Worm (Caenorhabditis elegans): Measurements from ENCODE around the gene txt-14.
A peak's percentile ranks its signal among the peaks of the same experiment; 100 is the strongest.

Gene txt-14

DNA sequence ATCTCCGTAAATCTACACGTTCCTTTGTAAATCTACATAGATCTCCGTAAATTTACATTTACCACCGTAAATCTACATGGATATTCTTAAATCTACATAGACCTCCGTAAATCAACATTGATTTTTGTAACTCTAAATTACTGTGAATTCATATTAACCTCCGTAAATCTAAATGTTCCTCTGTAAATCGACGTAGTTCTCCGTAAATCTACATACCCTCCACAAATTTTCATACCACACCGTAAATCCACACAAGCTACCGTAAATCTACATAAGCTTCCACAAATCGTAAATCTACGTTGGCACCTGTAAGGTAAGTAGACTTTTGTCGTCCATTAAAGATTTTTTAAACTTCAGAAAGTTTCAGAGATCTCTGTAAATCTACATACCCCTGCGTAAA lies 2.6 kb downstream of the txt-14 start:
- TF ChIP-seq rnt-1 (tag; optimal IDR thresholded peaks at IDR 0.05): no peak
- no peak for TF ChIP-seq pax-3 (tag; optimal IDR thresholded peaks at IDR 0.05)
- no peak for TF ChIP-seq ces-1 (GFP tag; optimal IDR thresholded peaks at IDR 0.05)
- TF ChIP-seq egl-13 (tag; optimal IDR thresholded peaks at IDR 0.05): no peak
- TF ChIP-seq dsc-1 (tag; optimal IDR thresholded peaks at IDR 0.05): no peak
- no peak for TF ChIP-seq blmp-1 (tag; optimal IDR thresholded peaks at IDR 0.05)
- TF ChIP-seq lin-39 (tag; optimal IDR thresholded peaks at IDR 0.05): no peak
- TF ChIP-seq F16B12.6 (tag; optimal IDR thresholded peaks at IDR 0.05): no peak
- no peak for TF ChIP-seq isw-1 (GFP tag; IDR thresholded peaks at IDR 0.05)
- TF ChIP-seq lsy-2 (tag; optimal IDR thresholded peaks at IDR 0.05): no peak
- no peak for TF ChIP-seq swsn-7 (tag; optimal IDR thresholded peaks at IDR 0.05)
- TF ChIP-seq mep-1 (tag; optimal IDR thresholded peaks at IDR 0.05): no peak
- TF ChIP-seq hpl-2 (GFP tag; optimal IDR thresholded peaks at IDR 0.05): no peak

DNA sequence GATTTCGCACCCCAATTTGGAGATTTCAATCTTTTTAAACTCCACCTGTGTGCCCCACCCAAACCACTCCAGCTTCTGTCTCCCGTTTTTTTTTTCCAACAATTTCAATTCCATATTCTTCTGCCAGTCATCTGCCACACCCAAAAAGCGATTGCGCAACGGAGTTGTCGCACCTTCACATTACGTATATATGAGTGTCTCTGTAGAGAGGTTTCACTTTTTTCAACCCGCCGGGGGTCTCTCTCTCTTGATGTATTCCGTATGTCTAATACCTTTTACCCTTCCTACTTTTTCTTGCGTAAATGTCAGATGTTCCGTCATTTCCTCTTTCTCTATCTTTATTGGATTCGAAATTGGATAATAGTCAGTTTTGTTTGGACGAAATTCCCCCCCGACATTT lies 4.5 kb downstream of the txt-14 start:
- peak; percentile 65 for TF ChIP-seq nhr-85 (tag)
- TF ChIP-seq egl-13 (tag; optimal IDR thresholded peaks at IDR 0.05): no peak
- peak; percentile 83 for TF ChIP-seq blmp-1 (tag; optimal IDR thresholded peaks at IDR 0.05)

DNA sequence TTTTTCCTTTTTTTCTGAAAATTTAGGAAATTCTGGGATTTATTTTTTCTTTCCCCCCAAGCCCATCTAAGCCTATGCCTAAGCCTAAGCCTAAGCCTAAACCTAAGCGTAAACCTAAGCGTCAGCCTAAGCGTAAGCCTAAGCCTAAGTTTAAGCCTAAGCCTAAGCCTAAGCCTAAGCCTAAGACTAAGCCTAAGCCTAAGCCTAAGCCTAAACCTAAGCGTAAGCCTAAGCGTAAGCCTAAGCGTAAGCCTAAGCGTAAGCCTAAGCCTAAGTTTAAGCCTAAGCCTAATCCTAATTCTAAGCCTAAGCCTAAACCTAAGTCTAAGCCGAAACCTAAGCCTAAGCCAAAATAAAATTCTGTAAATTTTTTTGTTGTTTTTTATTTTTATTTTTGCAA lies 5.5 kb downstream of the txt-14 start:
- TF ChIP-seq nhr-47 (tag; optimal IDR thresholded peaks at IDR 0.05): no peak

DNA sequence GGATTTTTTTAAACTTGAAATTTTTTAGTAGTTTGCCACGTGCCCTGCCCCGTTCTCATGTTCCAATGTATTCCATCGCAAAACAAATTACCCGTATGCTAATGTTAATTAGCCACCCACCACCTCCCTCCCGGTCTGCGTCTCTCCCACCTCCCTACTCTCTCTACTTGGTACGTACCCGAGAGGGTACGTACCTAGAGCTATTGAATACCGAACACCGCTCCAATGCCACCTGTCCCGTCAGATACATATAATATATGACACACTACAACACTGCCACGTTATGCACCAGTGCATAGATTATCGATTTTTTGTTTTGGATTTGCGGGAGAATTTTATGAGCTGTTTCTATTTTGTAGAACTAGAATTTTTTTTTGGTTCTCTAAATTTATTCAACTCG lies 7.1 kb downstream of the txt-14 start:
- TF ChIP-seq jun-1 (tag; optimal IDR thresholded peaks at IDR 0.05) (no peak), xbp-1 (tag; optimal IDR thresholded peaks at IDR 0.05) (no peak), C16A3.4 (tag; optimal IDR thresholded peaks at IDR 0.05) (no peak)

DNA sequence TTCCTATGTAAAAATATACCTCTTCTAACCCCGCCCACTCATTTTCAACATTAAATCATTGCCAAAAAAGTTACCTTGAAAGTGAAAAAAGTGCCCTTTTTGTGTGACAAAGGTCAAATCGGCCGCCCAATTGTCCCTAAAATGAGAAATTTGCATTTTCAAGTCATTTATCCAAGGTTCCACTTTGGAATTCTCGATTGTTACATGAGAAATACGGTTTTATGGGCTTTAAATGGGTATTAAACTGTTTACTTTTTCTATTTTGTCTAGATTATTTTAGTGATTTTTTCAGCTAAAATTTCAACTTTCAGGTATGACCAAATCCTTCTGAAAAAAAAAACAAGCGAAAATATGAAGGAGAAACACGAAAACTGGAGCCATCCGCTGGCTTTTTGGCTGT lies 10.0 kb downstream of the txt-14 start, which contains the start of gene grdn-1:
TSS of gene grdn-1 (plus strand) at position 301 of the 400 bp plus-strand sequence.
- TF ChIP-seq lin-35 (GFP tag; optimal IDR thresholded peaks at IDR 0.05): no peak
- TF ChIP-seq egl-13 (tag; optimal IDR thresholded peaks at IDR 0.05): no peak
- TF ChIP-seq zag-1 (tag; optimal IDR thresholded peaks at IDR 0.05): no peak
- no peak for TF ChIP-seq irx-1 (tag; optimal IDR thresholded peaks at IDR 0.05)
- TF ChIP-seq nhr-237 (tag; optimal IDR thresholded peaks at IDR 0.05): no peak
- TF ChIP-seq xbp-1 (tag; optimal IDR thresholded peaks at IDR 0.05): no peak
- no peak for TF ChIP-seq ceh-88 (GFP tag; IDR thresholded peaks at IDR 0.05)
- no peak for TF ChIP-seq nhr-71 (tag; optimal IDR thresholded peaks at IDR 0.05)
- TF ChIP-seq lin-15B (tag; optimal IDR thresholded peaks at IDR 0.05): no peak
- TF ChIP-seq mab-9 (GFP tag; IDR thresholded peaks at IDR 0.05): no peak
- TF ChIP-seq ceh-8 (GFP tag; optimal IDR thresholded peaks at IDR 0.05): no peak
- no peak for TF ChIP-seq efl-1 (optimal IDR thresholded peaks at IDR 0.05)
- TF ChIP-seq efl-1 (GFP tag; optimal IDR thresholded peaks at IDR 0.05 in 1 of 2): no peak
- TF ChIP-seq lin-13 (GFP tag; optimal IDR thresholded peaks at IDR 0.05): no peak
- no peak for TF ChIP-seq pax-3 (tag; optimal IDR thresholded peaks at IDR 0.05)

DNA sequence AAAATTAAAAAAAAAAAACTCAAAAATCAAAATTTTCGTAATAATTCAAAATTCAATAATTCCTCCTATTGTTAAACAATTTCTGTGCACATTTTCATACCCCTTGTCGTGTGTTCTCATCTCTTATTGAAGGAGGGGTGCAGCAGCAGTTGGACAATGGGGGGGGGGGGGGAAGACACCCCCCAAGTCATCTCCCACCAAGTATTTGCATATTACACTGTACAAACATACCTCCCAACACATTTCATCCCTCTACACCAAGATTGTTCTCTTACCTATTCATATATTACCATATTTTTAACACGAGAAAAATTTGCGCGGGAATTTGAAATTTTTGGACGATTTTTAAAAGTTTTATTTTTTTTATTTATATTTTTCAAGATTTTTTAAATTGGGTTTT lies 13.8 kb downstream of the txt-14 start:
- TF ChIP-seq nhr-84 (tag; optimal IDR thresholded peaks at IDR 0.05) (no peak), Y116A8C.19 (tag; optimal IDR thresholded peaks at IDR 0.05; ENCODE audit: borderline replicate concordance) (no peak)

DNA sequence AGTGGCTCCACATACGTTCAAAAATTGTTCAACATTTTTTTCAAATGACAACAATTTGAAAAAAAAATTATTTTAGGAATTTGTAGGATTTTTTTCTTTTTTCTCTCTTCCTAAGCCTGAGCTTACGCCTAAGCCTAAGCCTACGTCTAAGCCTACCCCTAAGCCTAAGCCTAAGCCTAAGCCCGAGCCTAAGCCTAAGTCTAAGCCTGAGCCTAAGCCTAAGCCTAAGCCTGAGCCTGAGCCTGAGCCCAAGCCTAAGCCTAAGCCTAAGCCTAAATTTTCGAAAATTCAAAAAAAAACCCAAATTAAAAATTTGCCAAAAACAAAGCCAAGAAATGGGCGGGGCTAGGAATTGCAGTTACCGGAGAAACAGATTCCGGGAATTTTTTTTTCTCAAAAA lies 15.3 kb downstream of the txt-14 start:
- TF ChIP-seq ceh-90 (tag; optimal IDR thresholded peaks at IDR 0.05) (no peak), unc-62 (GFP tag; optimal IDR thresholded peaks at IDR 0.05) (no peak), F16B12.6 (tag; optimal IDR thresholded peaks at IDR 0.05) (no peak), nhr-19 (GFP tag; conservative IDR thresholded peaks at IDR 0.05) (no peak), vab-15 (tag; optimal IDR thresholded peaks at IDR 0.05) (no peak), nhr-85 (tag) (no peak), ets-5 (GFP tag; IDR thresholded peaks at IDR 0.05) (no peak), ceh-88 (GFP tag; IDR thresholded peaks at IDR 0.05) (no peak), nhr-11 (tag; optimal IDR thresholded peaks at IDR 0.05) (no peak), lin-13 (GFP tag; optimal IDR thresholded peaks at IDR 0.05) (no peak), ztf-4 (tag; optimal IDR thresholded peaks at IDR 0.05) (no peak), ama-1 (optimal IDR thresholded peaks at IDR 0.05) (no peak), sup-37 (GFP tag; optimal IDR thresholded peaks at IDR 0.05) (no peak), aha-1 (tag; optimal IDR thresholded peaks at IDR 0.05) (no peak), nhr-90 (tag; optimal IDR thresholded peaks at IDR 0.05; ENCODE audit: poor library complexity) (no peak)
